Worm (Caenorhabditis elegans): ENCODE data around the gene T07C4.3.

ce11 chrIII:10364656-10365055, 12.7 kb downstream of the T07C4.3 start, which contains the start of gene tbc-8:
- TF ChIP-seq tbx-37 (GFP tag; conservative IDR thresholded peaks at IDR 0.05) (no peak), ama-1 (optimal IDR thresholded peaks at IDR 0.05) (no peak), F13C5.2 (tag; optimal IDR thresholded peaks at IDR 0.05) (no peak), sea-1 (GFP tag; conservative IDR thresholded peaks at IDR 0.05) (no peak), flt-1 (GFP tag; IDR thresholded peaks at IDR 0.05) (no peak), hmbx-1 (tag; optimal IDR thresholded peaks at IDR 0.05) (no peak), hmg-4 (GFP tag; optimal IDR thresholded peaks at IDR 0.05) (no peak), pes-1 (GFP tag; IDR thresholded peaks at IDR 0.05) (no peak), hnd-1 (tag; optimal IDR thresholded peaks at IDR 0.05) (no peak), B0310.2 (tag; optimal IDR thresholded peaks at IDR 0.05) (no peak), aly-1 (tag; optimal IDR thresholded peaks at IDR 0.05) (no peak), tbx-11 (GFP tag; IDR thresholded peaks at IDR 0.05) (no peak), scrt-1 (GFP tag; IDR thresholded peaks at IDR 0.05) (no peak), ets-7 (tag; optimal IDR thresholded peaks at IDR 0.05) (no peak)

Measured in whole organism, early embryonic.